Worm (Caenorhabditis elegans): ENCODE data around the gene K01D12.8.

DNA sequence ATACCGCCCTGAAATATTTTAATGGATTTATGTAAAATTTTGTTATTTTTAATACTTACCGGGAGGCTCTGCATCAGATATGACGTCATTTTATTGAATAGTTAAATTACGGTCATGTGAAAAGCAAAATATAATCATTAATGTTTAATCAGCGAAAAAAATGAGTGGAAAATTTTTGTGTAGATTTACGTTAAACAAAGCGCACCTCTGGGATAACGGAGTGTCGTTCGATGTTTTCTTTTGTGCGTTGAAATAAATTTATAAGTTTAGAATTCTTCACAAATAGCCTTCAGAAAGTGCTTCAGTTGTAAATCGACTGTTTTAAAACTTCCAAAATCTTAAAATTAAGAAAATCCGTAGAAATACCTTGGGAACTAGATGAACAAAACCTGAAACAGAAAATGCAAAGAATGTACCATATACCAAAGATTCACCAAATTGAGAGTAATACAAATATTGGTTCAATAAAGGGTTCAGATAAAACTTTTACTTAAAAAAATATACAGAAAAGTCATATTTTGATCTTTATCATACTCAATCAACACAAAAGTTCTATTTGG is 1.7 kb upstream of the K01D12.8 start, which contains the start of the genes K01D12.20 and miga-1:
- TF ChIP-seq ceh-28 (tag; optimal IDR thresholded peaks at IDR 0.05): no peak
- TF ChIP-seq elt-1 (tag; optimal IDR thresholded peaks at IDR 0.05): no peak
- TF ChIP-seq elt-3 (tag; optimal IDR thresholded peaks at IDR 0.05): no peak
- no peak for TF ChIP-seq nhr-237 (tag; optimal IDR thresholded peaks at IDR 0.05)
- TF ChIP-seq daf-12 (tag; optimal IDR thresholded peaks at IDR 0.05): no peak
- no peak for TF ChIP-seq nhr-28 (tag; optimal IDR thresholded peaks at IDR 0.05)
- peak; percentile 34 for TF ChIP-seq snpc-4 (tag; optimal IDR thresholded peaks at IDR 0.05)
- TF ChIP-seq tbx-2 (tag; optimal IDR thresholded peaks at IDR 0.05): no peak
- no peak for TF ChIP-seq unc-62 (GFP tag; optimal IDR thresholded peaks at IDR 0.05)
- no peak for TF ChIP-seq nhr-11 (tag; optimal IDR thresholded peaks at IDR 0.05)
- TF ChIP-seq ZK546.5 (tag; optimal IDR thresholded peaks at IDR 0.05): no peak
- TF ChIP-seq mml-1 (tag; optimal IDR thresholded peaks at IDR 0.05): no peak
- TF ChIP-seq elt-2 (tag; optimal IDR thresholded peaks at IDR 0.05): peak; percentile 44
- no peak for TF ChIP-seq sea-2 (GFP tag; optimal IDR thresholded peaks at IDR 0.05)
